Worm (Caenorhabditis elegans): ENCODE results near the gene mrpl-51.
A peak's percentile ranks its signal among the peaks of the same experiment; 100 is the strongest.

The mrpl-51 gene

ce11 chrIV:12068590-12068989 lies 37.5 kb downstream of the mrpl-51 start, which contains the start of gene bath-37:
Gene bath-37 (plus strand): TSS chrIV:12068890.
- TF ChIP-seq nhr-11 (tag; optimal IDR thresholded peaks at IDR 0.05) (no peak), R02D3.7 (tag; optimal IDR thresholded peaks at IDR 0.05) (no peak), daf-16 (GFP tag; optimal IDR thresholded peaks at IDR 0.05) (no peak), daf-16 (tag; optimal IDR thresholded peaks at IDR 0.05) (no peak), lin-39 (tag; optimal IDR thresholded peaks at IDR 0.05) (no peak), tag-97 (GFP tag; IDR thresholded peaks at IDR 0.05) (no peak), jun-1 (tag; optimal IDR thresholded peaks at IDR 0.05) (no peak), lim-7 (GFP tag; IDR thresholded peaks at IDR 0.05) (no peak)

ce11 chrIV:12075497-12075896 lies 44.4 kb downstream of the mrpl-51 start, which contains the start of gene K08E4.7:
Gene K08E4.7 (plus strand): TSS chrIV:12075797.
- TF ChIP-seq nhr-48 (tag; optimal IDR thresholded peaks at IDR 0.05) (no peak), tra-1 (GFP tag; IDR thresholded peaks at IDR 0.05) (no peak), F37D6.2 (tag; optimal IDR thresholded peaks at IDR 0.05) (no peak), ceh-32 (tag; optimal IDR thresholded peaks at IDR 0.05; ENCODE audit: poor library complexity) (no peak), spr-3 (GFP tag; optimal IDR thresholded peaks at IDR 0.05) (no peak)

ce11 chrIV:12078112-12078812 lies 47.1 kb downstream of the mrpl-51 start, which contains the start of gene tmed-1:
Gene tmed-1 (minus strand): TSS chrIV:12078162.
- no peak for TF ChIP-seq mxl-3 (GFP tag; optimal IDR thresholded peaks at IDR 0.05)
- no peak for TF ChIP-seq nhr-237 (tag; optimal IDR thresholded peaks at IDR 0.05)
- no peak for TF ChIP-seq lin-13 (GFP tag; optimal IDR thresholded peaks at IDR 0.05)
- no peak for TF ChIP-seq nhr-10 (tag; optimal IDR thresholded peaks at IDR 0.05)
- TF ChIP-seq hlh-30 (tag; optimal IDR thresholded peaks at IDR 0.05; ENCODE audit: insufficient read depth) = no peak
- no peak for TF ChIP-seq lin-1 (GFP tag; IDR thresholded peaks at IDR 0.05)
- TF ChIP-seq mxl-2 (GFP tag; conservative IDR thresholded peaks at IDR 0.05) = no peak

ce11 chrIV:12078907-12079523 lies 47.9 kb downstream of the mrpl-51 start, which contains the start of gene lex-1:
Gene lex-1 (plus strand): TSS chrIV:12079473.
- TF ChIP-seq madf-5 (GFP tag; IDR thresholded peaks at IDR 0.05) (no peak), duxl-1 (tag; optimal IDR thresholded peaks at IDR 0.05; ENCODE audit: poor library complexity) (no peak), vab-7 (GFP tag; IDR thresholded peaks at IDR 0.05) (no peak), ceh-62 (tag; optimal IDR thresholded peaks at IDR 0.05) (no peak), nhr-28 (tag; optimal IDR thresholded peaks at IDR 0.05) (peak; percentile 19), R02D3.7 (tag; optimal IDR thresholded peaks at IDR 0.05) (no peak), F44E2.7 (GFP tag; IDR thresholded peaks at IDR 0.05) (no peak), lim-7 (GFP tag; IDR thresholded peaks at IDR 0.05) (no peak), lsy-2 (tag; optimal IDR thresholded peaks at IDR 0.05) (peak in 1 of 2 experiments; percentile 64), sdz-12 (GFP tag; optimal IDR thresholded peaks at IDR 0.05) (no peak), ceh-20 (GFP tag; IDR thresholded peaks at IDR 0.05) (no peak), mep-1 (tag; optimal IDR thresholded peaks at IDR 0.05) (peak; percentile 46), mdl-1 (tag; optimal IDR thresholded peaks at IDR 0.05) (peak in 1 of 2 experiments; percentile 84), nhr-48 (tag; optimal IDR thresholded peaks at IDR 0.05) (no peak), ama-1 (optimal IDR thresholded peaks at IDR 0.05) (peak; percentile 48), lin-1 (GFP tag; IDR thresholded peaks at IDR 0.05) (no peak), T20F7.1 (GFP tag; optimal IDR thresholded peaks at IDR 0.05) (no peak), ZK337.2 (GFP tag; IDR thresholded peaks at IDR 0.05) (no peak), hif-1 (tag; optimal IDR thresholded peaks at IDR 0.05) (peak in 1 of 2 experiments; percentile 1), spr-3 (GFP tag; optimal IDR thresholded peaks at IDR 0.05) (no peak), hlh-30 (tag; optimal IDR thresholded peaks at IDR 0.05; ENCODE audit: insufficient read depth) (peak; percentile 90), dmd-6 (GFP tag; IDR thresholded peaks at IDR 0.05) (no peak), hmg-1.1 (GFP tag; IDR thresholded peaks at IDR 0.05) (0 out of 2 replicates have a peak, but pooled peaks have one; percentile 25), lin-38 (GFP tag; IDR thresholded peaks at IDR 0.05) (peak; percentile 81), nhr-42 (GFP tag; IDR thresholded peaks at IDR 0.05) (no peak), unc-62 (GFP tag; optimal IDR thresholded peaks at IDR 0.05 in 1 of 2) (no peak), unc-62 (tag; optimal IDR thresholded peaks at IDR 0.05) (no peak), dpl-1 (GFP tag; optimal IDR thresholded peaks at IDR 0.05) (peak; percentile 69), Y48G9A.11 (GFP tag; IDR thresholded peaks at IDR 0.05) (no peak)

All from whole organism, L4 larva.